Worm (Caenorhabditis elegans) whole organism, early embryonic: ENCODE measurements around the gene C13A2.10.

Source experiments
- B0310.2 ChIP-seq: sonication (generic microtip); optimal IDR thresholded peaks from 2 replicates; lab custom pipeline; 2016; ENCODE audit warnings: mild to moderate bottlenecking, missing genetic modification characterization, missing compliant biosample characterization
- F13C5.2 ChIP-seq: sonication (generic microtip); optimal IDR thresholded peaks from 2 replicates; lab custom pipeline; 2017; ENCODE audit warnings: mild to moderate bottlenecking, missing genetic modification characterization, inconsistent platforms, missing compliant biosample characterization
- ama-1 ChIP-seq: fragments of 150-350 bp; optimal IDR thresholded peaks from 2 replicates; lab custom pipeline; 2014
- ceh-13 ChIP-seq: fragments of 200-800 bp; sonication (Bioruptor generic); optimal IDR thresholded peaks from 2 replicates; lab custom pipeline; 2018; ENCODE audit warnings: mild to moderate bottlenecking, missing genetic modification characterization, missing compliant biosample characterization
- ceh-36 ChIP-seq: sonication (generic microtip); optimal IDR thresholded peaks from 2 replicates; lab custom pipeline; 2016; ENCODE audit warnings: missing genetic modification characterization, inconsistent platforms, missing compliant biosample characterization
- ets-7 ChIP-seq: sonication (generic microtip); optimal IDR thresholded peaks from 2 replicates; lab custom pipeline; 2016; ENCODE audit warnings: missing genotype, missing genetic modification characterization, missing compliant biosample characterization
- flt-1 ChIP-seq: fragments of 200-800 bp; sonication (Bioruptor generic); IDR thresholded peaks from 2 replicates; pipeline ENCODE4 v1.3.6; 2022; ENCODE audit warnings: missing genetic modification characterization, missing compliant biosample characterization
- hmbx-1 ChIP-seq: sonication (generic microtip); optimal IDR thresholded peaks from 2 replicates; lab custom pipeline; 2016; ENCODE audit warnings: mild to moderate bottlenecking, missing genetic modification characterization, missing compliant biosample characterization
- hmg-4 ChIP-seq: fragments of 200-800 bp; sonication (Bioruptor generic); optimal IDR thresholded peaks from 2 replicates; lab custom pipeline; 2018; ENCODE audit warnings: mild to moderate bottlenecking, missing genetic modification characterization, missing compliant biosample characterization
- hnd-1 ChIP-seq: sonication (generic microtip); optimal IDR thresholded peaks from 2 replicates; lab custom pipeline; 2016; ENCODE audit warnings: missing genetic modification characterization, missing compliant biosample characterization
- pes-1 ChIP-seq: fragments of 200-800 bp; sonication (Bioruptor generic); IDR thresholded peaks from 2 replicates; pipeline ENCODE4 v1.3.6; 2022; ENCODE audit warnings: missing genetic modification reagents, missing genetic modification characterization, missing compliant biosample characterization
- tra-4 ChIP-seq: sonication (generic microtip); optimal IDR thresholded peaks from 2 replicates; lab custom pipeline; 2017; ENCODE audit warnings: missing genetic modification characterization, missing compliant biosample characterization

ce11 chrV:7239471-7239870 is 35.4 kb downstream of the C13A2.10 start, which contains the start of gene C05C8.1:
- TF ChIP-seq ama-1 (lab: Kevin White, UChicago): no peak
- no peak for TF ChIP-seq ceh-13 (GFP tag; lab: Kevin White, UChicago)
- no peak for TF ChIP-seq hmg-4
- no peak for TF ChIP-seq flt-1 (GFP tag; lab: Robert Waterston, UW)
- no peak for TF ChIP-seq tra-4 (tag; lab: Kevin White, UChicago)
- no peak for TF ChIP-seq F13C5.2
- TF ChIP-seq ceh-36 (tag; lab: Kevin White, UChicago): no peak
- no peak for TF ChIP-seq pes-1 (GFP tag; lab: Robert Waterston, UW)
- no peak for TF ChIP-seq ets-7 (tag; lab: Kevin White, UChicago)
- TF ChIP-seq hnd-1 (tag; lab: Kevin White, UChicago): no peak
- no peak for TF ChIP-seq hmbx-1 (tag; lab: Kevin White, UChicago)
- TF ChIP-seq B0310.2 (tag; lab: Kevin White, UChicago): no peak
